Worm (Caenorhabditis elegans): Measurements from ENCODE around the gene Y39E4B.10.

The Y39E4B.10 gene

ce11 chrIII:13099190-13099875 is 53.3 kb downstream of the Y39E4B.10 start, which contains the start of gene pqn-83:
TSS of gene pqn-83 (minus strand) at chrIII:13099461.
- TF ChIP-seq elt-3 (tag; optimal IDR thresholded peaks at IDR 0.05): no peak
- no peak for TF ChIP-seq fos-1 (tag; optimal IDR thresholded peaks at IDR 0.05)
- TF ChIP-seq sma-9 (GFP tag; optimal IDR thresholded peaks at IDR 0.05): no peak
- no peak for TF ChIP-seq sma-9 (tag; optimal IDR thresholded peaks at IDR 0.05)
- TF ChIP-seq peb-1 (tag; optimal IDR thresholded peaks at IDR 0.05): no peak
- TF ChIP-seq lsy-2 (tag; optimal IDR thresholded peaks at IDR 0.05): no peak
- no peak for TF ChIP-seq ama-1 (optimal IDR thresholded peaks at IDR 0.05)
- TF ChIP-seq ztf-11 (tag; optimal IDR thresholded peaks at IDR 0.05): no peak
- TF ChIP-seq nhr-21 (tag; optimal IDR thresholded peaks at IDR 0.05): no peak
- no peak for TF ChIP-seq elt-1 (tag; optimal IDR thresholded peaks at IDR 0.05)
- no peak for TF ChIP-seq ceh-16 (tag; optimal IDR thresholded peaks at IDR 0.05)
- no peak for TF ChIP-seq gmeb-1 (tag; optimal IDR thresholded peaks at IDR 0.05)
- no peak for TF ChIP-seq mbf-1 (tag; optimal IDR thresholded peaks at IDR 0.05)
- no peak for TF ChIP-seq C34F6.9 (tag; optimal IDR thresholded peaks at IDR 0.05)
- no peak for TF ChIP-seq unc-55 (GFP tag; optimal IDR thresholded peaks at IDR 0.05)
- TF ChIP-seq nhr-237 (tag; optimal IDR thresholded peaks at IDR 0.05): no peak
- TF ChIP-seq blmp-1 (tag; optimal IDR thresholded peaks at IDR 0.05; ENCODE audit: insufficient read depth): no peak
- no peak for TF ChIP-seq ZK546.5 (tag; optimal IDR thresholded peaks at IDR 0.05)
- TF ChIP-seq ztf-1 (GFP tag; conservative IDR thresholded peaks at IDR 0.05): no peak

DNA sequence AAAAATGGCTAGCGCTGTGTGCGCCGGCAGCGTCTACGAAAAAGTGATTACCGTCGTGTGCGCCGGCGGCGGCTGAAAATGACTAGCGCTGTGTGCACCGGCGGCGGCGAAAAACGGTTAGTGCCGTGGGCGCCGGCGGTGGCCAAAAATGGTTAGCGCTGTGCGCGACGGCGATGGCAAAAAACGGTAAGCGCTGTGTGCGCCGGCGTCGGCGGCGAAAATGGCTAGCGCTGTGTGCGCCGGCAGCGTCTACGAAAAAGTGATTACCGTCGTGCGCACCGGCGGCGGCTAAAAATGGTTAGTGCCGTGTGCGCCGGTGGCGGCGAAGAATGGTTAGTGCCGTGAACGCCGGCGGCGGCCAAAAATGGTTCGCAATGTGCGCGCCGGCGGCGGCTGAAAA is 60.3 kb downstream of the Y39E4B.10 start:
- TF ChIP-seq skn-1 (tag; optimal IDR thresholded peaks at IDR 0.05) (no peak), Y55F3AM.14 (GFP tag; optimal IDR thresholded peaks at IDR 0.05) (no peak), nhr-25 (tag; optimal IDR thresholded peaks at IDR 0.05) (no peak), sma-3 (GFP tag; optimal IDR thresholded peaks at IDR 0.05) (no peak), mdl-1 (tag; optimal IDR thresholded peaks at IDR 0.05) (no peak), F13H6.1 (tag; optimal IDR thresholded peaks at IDR 0.05) (no peak), C34F6.9 (tag; optimal IDR thresholded peaks at IDR 0.05) (no peak), alr-1 (tag; optimal IDR thresholded peaks at IDR 0.05) (no peak)
